Fruit fly (Drosophila melanogaster) whole organism, embryonic: ENCODE data around the gene CG15012.

ENCODE experiments used
- Adf1 ChIP-seq: fragments of 200-800 bp; sonication (Bioruptor generic); IDR thresholded peaks from 2 replicates; pipeline ENCODE4 v1.3.6; 2022; ENCODE audit warnings: missing biosample characterization, missing genetic modification characterization
- Atf6 ChIP-seq: fragments of 200-800 bp; sonication (Bioruptor generic); IDR thresholded peaks from 2 replicates; pipeline ENCODE4 v1.3.6; 2022; ENCODE audit warnings: missing biosample characterization, missing genetic modification characterization
- B-H2 ChIP-seq: fragments of 200-800 bp; sonication (Bioruptor generic); optimal IDR thresholded peaks from 2 replicates; lab custom pipeline; 2018; ENCODE audit warnings: missing biosample characterization, mild to moderate bottlenecking, missing genetic modification characterization
- Bgb ChIP-seq: fragments of 200-800 bp; sonication (Bioruptor generic); IDR thresholded peaks from 2 replicates; pipeline ENCODE4 v1.3.6; 2022; ENCODE audit warnings: missing biosample characterization, missing genetic modification characterization; ENCODE audit not compliant: partially characterized antibody
- CG10274 ChIP-seq: fragments of 200-800 bp; sonication (Bioruptor generic); optimal IDR thresholded peaks from 3 replicates; lab custom pipeline; 2017; ENCODE audit warnings: missing biosample characterization, mild to moderate bottlenecking, missing genetic modification characterization
- CG10565 ChIP-seq: fragments of 200-800 bp; sonication (Bioruptor generic); optimal IDR thresholded peaks from 3 replicates; lab custom pipeline; 2016; ENCODE audit warnings: missing biosample characterization, mild to moderate bottlenecking, missing genetic modification characterization
- CG11085 ChIP-seq: fragments of 200-800 bp; sonication (Bioruptor generic); IDR thresholded peaks from 2 replicates; pipeline ENCODE4 v1.3.6; 2022; ENCODE audit warnings: missing biosample characterization, missing genetic modification characterization
- CG12155 ChIP-seq: fragments of 200-800 bp; sonication (Bioruptor generic); optimal IDR thresholded peaks from 3 replicates; lab custom pipeline; 2016; ENCODE audit warnings: missing biosample characterization, missing genetic modification characterization
- CG12236 ChIP-seq: fragments of 200-800 bp; sonication (Bioruptor generic); optimal IDR thresholded peaks from 2 replicates; lab custom pipeline; 2016; ENCODE audit warnings: missing biosample characterization, missing genetic modification characterization
- CG12942 ChIP-seq: fragments of 200-800 bp; sonication (Bioruptor generic); optimal IDR thresholded peaks from 3 replicates; lab custom pipeline; 2016; ENCODE audit warnings: missing biosample characterization, missing genetic modification characterization
- CG13775 ChIP-seq: fragments of 200-800 bp; sonication (Bioruptor generic); optimal IDR thresholded peaks from 3 replicates; lab custom pipeline; 2017; ENCODE audit warnings: missing biosample characterization, mild to moderate bottlenecking, missing genetic modification characterization
- CG17568 ChIP-seq: fragments of 200-800 bp; sonication (Bioruptor generic); optimal IDR thresholded peaks from 2 replicates; lab custom pipeline; 2018; ENCODE audit warnings: missing biosample characterization, mild to moderate bottlenecking, missing genetic modification characterization, moderate library complexity
- CG1792 ChIP-seq: fragments of 200-800 bp; sonication (Bioruptor generic); optimal IDR thresholded peaks from 2 replicates; lab custom pipeline; 2016; ENCODE audit warnings: missing biosample characterization, missing genetic modification characterization
- CG2116 ChIP-seq: fragments of 200-800 bp; sonication (Bioruptor generic); optimal IDR thresholded peaks from 3 replicates; lab custom pipeline; 2018; ENCODE audit warnings: missing biosample characterization, mild to moderate bottlenecking, missing genetic modification characterization
- CG2202 ChIP-seq: fragments of 200-800 bp; sonication (Bioruptor generic); optimal IDR thresholded peaks from 2 replicates; lab custom pipeline; 2018; ENCODE audit warnings: missing biosample characterization, mild to moderate bottlenecking, missing genetic modification characterization
- CG2875 ChIP-seq: fragments of 200-800 bp; sonication (Bioruptor generic); optimal IDR thresholded peaks from 2 replicates; lab custom pipeline; 2017; ENCODE audit warnings: missing biosample characterization, mild to moderate bottlenecking, missing genetic modification characterization, missing genetic modification reagents
- CG31388 ChIP-seq: fragments of 200-800 bp; sonication (Bioruptor generic); optimal IDR thresholded peaks from 2 replicates; lab custom pipeline; 2016; ENCODE audit warnings: missing biosample characterization, missing genetic modification characterization
- CG31441 ChIP-seq: fragments of 200-800 bp; sonication (Bioruptor generic); IDR thresholded peaks from 2 replicates; pipeline ENCODE4 v1.3.6; 2022; ENCODE audit warnings: missing biosample characterization, missing genetic modification characterization
- CG42726 ChIP-seq: fragments of 200-800 bp; sonication (Bioruptor generic); IDR thresholded peaks from 2 replicates; pipeline ENCODE4 v1.3.6; 2022; ENCODE audit warnings: missing biosample characterization, missing genetic modification characterization; ENCODE audit not compliant: partially characterized antibody
- CG4360 ChIP-seq: fragments of 200-800 bp; sonication (Bioruptor generic); IDR thresholded peaks from 2 replicates; pipeline ENCODE4 v1.3.6; 2022; ENCODE audit warnings: missing biosample characterization, missing genetic modification characterization
- CG4424 ChIP-seq: fragments of 200-800 bp; sonication (Bioruptor generic); optimal IDR thresholded peaks from 3 replicates; lab custom pipeline; 2016; ENCODE audit warnings: missing biosample characterization, missing genetic modification characterization
- CG4730 ChIP-seq: fragments of 200-800 bp; sonication (Bioruptor generic); IDR thresholded peaks from 2 replicates; pipeline ENCODE4 v1.3.6; 2022; ENCODE audit warnings: missing biosample characterization, missing genetic modification characterization
- CG6683 ChIP-seq: fragments of 200-800 bp; sonication (Bioruptor generic); optimal IDR thresholded peaks from 2 replicates; lab custom pipeline; 2017; ENCODE audit warnings: missing biosample characterization, mild to moderate bottlenecking, missing genetic modification characterization, missing genetic modification reagents
- CG8944 ChIP-seq: fragments of 200-800 bp; sonication (Bioruptor generic); optimal IDR thresholded peaks from 3 replicates; lab custom pipeline; 2016; ENCODE audit warnings: missing biosample characterization, missing genetic modification characterization
- CG9817 ChIP-seq: fragments of 200-800 bp; sonication (Bioruptor generic); optimal IDR thresholded peaks from 2 replicates; lab custom pipeline; 2018; ENCODE audit warnings: missing biosample characterization, mild to moderate bottlenecking, missing genetic modification characterization, moderate library complexity
- D19B ChIP-seq: fragments of 200-800 bp; sonication (Bioruptor generic); optimal IDR thresholded peaks from 2 replicates; lab custom pipeline; 2017; ENCODE audit warnings: missing biosample characterization, mild to moderate bottlenecking, missing genetic modification characterization
- Dip3 ChIP-seq: fragments of 200-800 bp; sonication (Bioruptor generic); optimal IDR thresholded peaks from 3 replicates; lab custom pipeline; 2016; ENCODE audit warnings: missing biosample characterization, missing genetic modification characterization
- Doc2 ChIP-seq: fragments of 200-800 bp; sonication (Bioruptor generic); IDR thresholded peaks from 2 replicates; pipeline ENCODE4 v1.3.6; 2022; ENCODE audit warnings: missing biosample characterization, missing genetic modification characterization
- Gug ChIP-seq: fragments of 200-800 bp; sonication (Bioruptor generic); IDR thresholded peaks from 4 replicates; pipeline ENCODE4 v1.3.6; 2022; ENCODE audit warnings: missing biosample characterization, missing genetic modification characterization
- H15 ChIP-seq: fragments of 200-800 bp; sonication (Bioruptor generic); IDR thresholded peaks from 3 replicates; pipeline ENCODE4 v1.3.6; 2022; ENCODE audit warnings: missing biosample characterization, missing genetic modification characterization
- HLH4C ChIP-seq: fragments of 200-800 bp; sonication (Bioruptor generic); IDR thresholded peaks from 3 replicates; pipeline ENCODE4 v1.3.6; 2022; ENCODE audit warnings: missing biosample characterization, missing genetic modification characterization; ENCODE audit not compliant: partially characterized antibody
- Hmx ChIP-seq: fragments of 200-800 bp; sonication (Bioruptor generic); optimal IDR thresholded peaks from 2 replicates; lab custom pipeline; 2016; ENCODE audit warnings: missing biosample characterization, missing genetic modification characterization
- Mes4 ChIP-seq: fragments of 200-800 bp; sonication (Bioruptor generic); optimal IDR thresholded peaks from 2 replicates; lab custom pipeline; 2016; ENCODE audit warnings: missing biosample characterization, missing genetic modification characterization
- NC2β ChIP-seq: fragments of 200-800 bp; sonication (Bioruptor generic); optimal IDR thresholded peaks from 2 replicates; lab custom pipeline; 2016; ENCODE audit warnings: missing biosample characterization, missing genetic modification characterization
- NFAT ChIP-seq: fragments of 200-800 bp; sonication (Bioruptor generic); IDR thresholded peaks from 2 replicates; pipeline ENCODE4 v1.3.6; 2022; ENCODE audit warnings: missing biosample characterization, missing genetic modification characterization
- Oli ChIP-seq: fragments of 200-800 bp; sonication (Bioruptor generic); optimal IDR thresholded peaks from 2 replicates; lab custom pipeline; 2018; ENCODE audit warnings: missing biosample characterization, mild to moderate bottlenecking, missing genetic modification characterization, moderate library complexity
- Sox100B ChIP-seq: fragments of 200-800 bp; sonication (Bioruptor generic); optimal IDR thresholded peaks from 3 replicates; lab custom pipeline; 2018; ENCODE audit warnings: missing biosample characterization, mild to moderate bottlenecking, missing genetic modification characterization
- ab ChIP-seq: fragments of 200-800 bp; sonication (Bioruptor generic); optimal IDR thresholded peaks from 2 replicates; lab custom pipeline; 2016; ENCODE audit warnings: missing biosample characterization, missing genetic modification characterization
- ash1 ChIP-seq: fragments of 200-800 bp; sonication (Bioruptor generic); optimal IDR thresholded peaks from 2 replicates; lab custom pipeline; 2018; ENCODE audit warnings: missing biosample characterization, mild to moderate bottlenecking, missing genetic modification characterization
- fd102C ChIP-seq: fragments of 200-800 bp; sonication (Bioruptor generic); optimal IDR thresholded peaks from 2 replicates; lab custom pipeline; 2018; ENCODE audit warnings: missing biosample characterization, mild to moderate bottlenecking, missing genetic modification characterization, moderate library complexity
- fu2 ChIP-seq: fragments of 200-800 bp; sonication (Bioruptor generic); optimal IDR thresholded peaks from 2 replicates; lab custom pipeline; 2016; ENCODE audit warnings: missing biosample characterization, missing genetic modification characterization
- grn ChIP-seq: fragments of 200-800 bp; sonication (Bioruptor generic); optimal IDR thresholded peaks from 3 replicates; lab custom pipeline; 2017; ENCODE audit warnings: missing biosample characterization, missing genetic modification characterization
- mirr ChIP-seq: fragments of 200-800 bp; sonication (Bioruptor generic); optimal IDR thresholded peaks from 3 replicates; lab custom pipeline; 2018; ENCODE audit warnings: missing biosample characterization, mild to moderate bottlenecking, missing genetic modification characterization
- oc ChIP-seq: fragments of 200-800 bp; sonication (Bioruptor generic); optimal IDR thresholded peaks from 2 replicates; lab custom pipeline; 2018; ENCODE audit warnings: missing biosample characterization, mild to moderate bottlenecking, missing genetic modification characterization, moderate library complexity
- p53 ChIP-seq: fragments of 200-800 bp; sonication (Bioruptor generic); optimal IDR thresholded peaks from 2 replicates; lab custom pipeline; 2016; ENCODE audit warnings: missing biosample characterization, missing genetic modification characterization
- slbo ChIP-seq: fragments of 200-800 bp; sonication (Bioruptor generic); IDR thresholded peaks from 2 replicates; pipeline ENCODE4 v1.3.6; 2022; ENCODE audit warnings: missing biosample characterization, missing genetic modification characterization
- sob ChIP-seq: fragments of 200-800 bp; sonication (Bioruptor generic); IDR thresholded peaks from 2 replicates; pipeline ENCODE4 v1.3.6; 2022; ENCODE audit warnings: missing biosample characterization, missing genetic modification characterization
- sr ChIP-seq: fragments of 200-800 bp; sonication (Bioruptor generic); IDR thresholded peaks from 3 replicates; pipeline ENCODE4 v1.3.6; 2022; ENCODE audit warnings: missing biosample characterization, missing genetic modification characterization
- stwl ChIP-seq: fragments of 200-800 bp; sonication (Bioruptor generic); optimal IDR thresholded peaks from 3 replicates; lab custom pipeline; 2018; ENCODE audit warnings: missing biosample characterization, mild to moderate bottlenecking, missing genetic modification characterization, moderate library complexity
- tup ChIP-seq: fragments of 200-800 bp; sonication (Bioruptor generic); optimal IDR thresholded peaks from 2 replicates; lab custom pipeline; 2016; ENCODE audit warnings: missing biosample characterization, mild to moderate bottlenecking, missing genetic modification characterization, moderate library complexity
- unc-4 ChIP-seq: fragments of 200-800 bp; sonication (Bioruptor generic); IDR thresholded peaks from 2 replicates; pipeline ENCODE4 v1.3.6; 2022; ENCODE audit warnings: missing biosample characterization, missing genetic modification characterization; ENCODE audit not compliant: partially characterized antibody
- wek ChIP-seq: fragments of 200-800 bp; sonication (Bioruptor generic); optimal IDR thresholded peaks from 3 replicates; lab custom pipeline; 2018; ENCODE audit warnings: missing biosample characterization, mild to moderate bottlenecking, missing genetic modification characterization, moderate library complexity

The CG15012 gene

DNA sequence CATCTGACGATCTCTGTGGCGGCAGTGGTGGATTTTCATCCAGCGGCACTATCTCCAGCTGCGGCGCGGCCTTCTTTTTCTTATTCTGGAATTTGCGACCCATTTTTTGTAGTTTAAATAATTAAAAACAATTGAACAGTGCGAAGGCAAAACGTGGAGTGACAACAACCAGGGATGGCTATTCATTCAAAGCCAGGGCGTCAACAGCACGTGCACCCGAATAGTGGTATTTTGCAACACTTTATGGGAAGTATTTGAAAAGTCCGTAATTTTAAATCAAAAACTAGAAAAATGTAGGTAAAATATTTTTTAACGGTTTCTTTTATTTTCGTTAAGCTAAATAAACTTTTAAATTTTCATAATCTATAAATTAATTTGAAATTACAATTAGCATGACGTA, 9.4 kb downstream of the CG15012 start, which contains the start of gene CG11583 (continued):
- TF ChIP-seq CG12155 = peak; percentile 43
- TF ChIP-seq CG31388 = no peak
- TF ChIP-seq ash1 (GFP tag; lab: Kevin White, UChicago) = no peak
- no peak for TF ChIP-seq grn
- TF ChIP-seq Gug = 0 out of 4 replicates have a peak, but pooled peaks have one; percentile 30
- TF ChIP-seq CG4360 (GFP tag; lab: Robert Waterston, UW) = no peak
- no peak for TF ChIP-seq CG17568
- no peak for TF ChIP-seq sr (GFP tag; lab: Robert Waterston, UW)
- TF ChIP-seq wek (GFP tag; lab: Kevin White, UChicago) = no peak
- TF ChIP-seq ab (GFP tag; lab: Kevin White, UChicago) = no peak
- TF ChIP-seq CG12236 = no peak
- no peak for TF ChIP-seq Atf6 (GFP tag; lab: Robert Waterston, UW)
- no peak for TF ChIP-seq Mes4 (GFP tag; lab: Kevin White, UChicago)
- TF ChIP-seq unc-4 (GFP tag; lab: Robert Waterston, UW) = no peak
- TF ChIP-seq Oli = no peak
- peak; percentile 24 for TF ChIP-seq CG12942 (GFP tag; lab: Kevin White, UChicago)
- peak; percentile 57 for TF ChIP-seq NC2β (GFP tag; lab: Kevin White, UChicago)
- no peak for TF ChIP-seq CG10565 (GFP tag; lab: Kevin White, UChicago)
- TF ChIP-seq CG42726 (GFP tag; lab: Robert Waterston, UW) = no peak
- peak; percentile 40 for TF ChIP-seq p53 (GFP tag; lab: Kevin White, UChicago)
- TF ChIP-seq CG9817 (tag; lab: Kevin White, UChicago) = no peak
- TF ChIP-seq CG1792 (GFP tag; lab: Kevin White, UChicago) = peak; percentile 57
- TF ChIP-seq CG13775 (GFP tag; lab: Kevin White, UChicago) = no peak
- peak; percentile 48; the same call in 1 of the 2 replicates for TF ChIP-seq NFAT (GFP tag; lab: Robert Waterston, UW)
- no peak for TF ChIP-seq HLH4C
- TF ChIP-seq tup (GFP tag; lab: Kevin White, UChicago) = no peak
- no peak for TF ChIP-seq Hmx (GFP tag; lab: Kevin White, UChicago)
- TF ChIP-seq Sox100B (GFP tag; lab: Kevin White, UChicago) = no peak
- peak; percentile 70 for TF ChIP-seq sob
- no peak for TF ChIP-seq CG2875 (GFP tag; lab: Kevin White, UChicago)
- peak; percentile 54 for TF ChIP-seq B-H2 (GFP tag; lab: Kevin White, UChicago)
- TF ChIP-seq D19B (GFP tag; lab: Kevin White, UChicago) = no peak
- no peak for TF ChIP-seq Bgb (GFP tag; lab: Robert Waterston, UW)
- no peak for TF ChIP-seq CG11085 (GFP tag; lab: Robert Waterston, UW)
- peak; percentile 23 for TF ChIP-seq CG4424 (GFP tag; lab: Kevin White, UChicago)
- no peak for TF ChIP-seq H15 (GFP tag; lab: Robert Waterston, UW)
- TF ChIP-seq oc (tag; lab: Kevin White, UChicago) = no peak
- TF ChIP-seq CG10274 (GFP tag; lab: Kevin White, UChicago) = no peak
- peak; percentile 45 for TF ChIP-seq fu2
- TF ChIP-seq CG8944 (GFP tag; lab: Kevin White, UChicago) = peak; percentile 45
- TF ChIP-seq CG2202 (tag; lab: Kevin White, UChicago) = no peak
- TF ChIP-seq Dip3 (GFP tag; lab: Kevin White, UChicago) = peak; percentile 54
- TF ChIP-seq CG31441 (GFP tag; lab: Robert Waterston, UW) = no peak
- no peak for TF ChIP-seq fd102C
- TF ChIP-seq CG2116 (GFP tag; lab: Kevin White, UChicago) = peak; percentile 23
- peak; percentile 71 for TF ChIP-seq slbo (GFP tag; lab: Robert Waterston, UW)
- no peak for TF ChIP-seq mirr (GFP tag; lab: Kevin White, UChicago)
- no peak for TF ChIP-seq Adf1 (GFP tag; lab: Robert Waterston, UW)
- no peak for TF ChIP-seq CG4730
- TF ChIP-seq CG6683 (GFP tag; lab: Kevin White, UChicago) = no peak
- no peak for TF ChIP-seq Doc2 (GFP tag; lab: Robert Waterston, UW)
- TF ChIP-seq stwl (tag; lab: Kevin White, UChicago) = peak; percentile 92
